Worm (Caenorhabditis elegans): ENCODE measurements around the gene fbxb-22.

- TF ChIP-seq unc-86 (tag; optimal IDR thresholded peaks at IDR 0.05) (no peak), nhr-11 (tag; optimal IDR thresholded peaks at IDR 0.05) (no peak), dve-1 (tag; optimal IDR thresholded peaks at IDR 0.05) (no peak), K09A11.1 (tag; optimal IDR thresholded peaks at IDR 0.05; ENCODE audit: insufficient read depth) (no peak), ceh-14 (tag; optimal IDR thresholded peaks at IDR 0.05) (no peak), F13H6.1 (tag; optimal IDR thresholded peaks at IDR 0.05) (no peak), T23F11.4 (GFP tag; optimal IDR thresholded peaks at IDR 0.05) (no peak), ceh-6 (GFP tag; optimal IDR thresholded peaks at IDR 0.05) (no peak), ceh-34 (tag; optimal IDR thresholded peaks at IDR 0.05) (no peak)
Observed at ce11 chrIII:11881549-11881948, 2.0 kb downstream of the fbxb-22 start.
